Fruit fly (Drosophila melanogaster): ENCODE data around the gene CG7739.

The CG7739 gene

DNA sequence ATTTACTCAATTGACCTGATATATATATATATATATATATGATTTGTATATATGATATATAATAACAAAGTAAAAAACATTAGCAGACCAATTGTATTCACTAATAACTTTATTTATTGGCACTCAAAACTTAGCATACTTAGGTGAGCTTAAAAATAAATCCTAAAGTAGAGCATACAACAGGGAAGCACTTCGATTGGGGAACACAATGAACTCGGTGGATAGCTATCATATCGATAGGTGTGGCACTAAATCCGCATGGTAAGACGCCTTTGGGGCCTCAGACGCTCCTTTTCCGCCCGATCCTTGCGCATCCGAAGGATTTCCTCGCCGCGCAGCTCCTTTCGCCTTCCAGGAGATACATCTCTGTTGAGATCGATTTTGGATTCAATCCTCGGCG is 46.4 kb downstream of the CG7739 start:
- TF ChIP-seq Myc (optimal IDR thresholded peaks at IDR 0.05): no peak
- no peak for TF ChIP-seq ttk (optimal IDR thresholded peaks at IDR 0.05)
- TF ChIP-seq Sin3A (optimal IDR thresholded peaks at IDR 0.05): no peak
- TF ChIP-seq h (optimal IDR thresholded peaks at IDR 0.05): no peak
- TF ChIP-seq insv (optimal IDR thresholded peaks at IDR 0.05): no peak
- TF ChIP-seq psq (optimal IDR thresholded peaks at IDR 0.05): no peak

DNA sequence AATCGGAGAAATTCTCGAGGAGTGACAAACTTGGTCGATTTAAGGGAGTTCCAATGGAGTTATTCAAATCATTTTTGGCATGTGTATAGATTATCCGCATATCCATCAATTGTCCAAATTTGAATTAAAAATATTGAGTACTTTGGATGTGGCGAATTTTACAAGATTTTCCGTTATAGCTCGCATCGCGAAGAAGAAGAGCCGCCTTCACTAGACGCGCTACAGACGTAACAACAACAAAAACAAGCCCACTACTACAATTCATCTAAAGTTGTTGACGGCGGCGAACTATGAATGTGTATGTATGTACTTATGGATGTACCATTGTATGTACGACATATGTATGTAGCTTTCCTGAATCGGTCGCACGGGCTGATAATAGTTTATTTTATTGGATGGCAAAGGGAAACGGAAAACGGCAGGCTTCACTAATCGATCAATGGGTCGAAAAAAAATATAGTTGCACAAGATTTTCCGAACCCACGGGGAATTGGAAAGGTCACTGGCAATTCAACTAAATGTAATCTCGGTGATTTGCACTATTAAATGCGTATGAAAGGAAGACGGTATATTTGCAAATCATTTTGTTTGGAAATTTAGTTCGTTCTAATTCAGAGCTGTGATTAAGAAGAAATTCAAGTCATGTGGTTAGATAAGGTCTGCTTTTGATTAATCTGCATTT is 47.9 kb downstream of the CG7739 start:
- TF ChIP-seq Myc (optimal IDR thresholded peaks at IDR 0.05): no peak
- TF ChIP-seq psq (optimal IDR thresholded peaks at IDR 0.05): no peak
- TF ChIP-seq insv (optimal IDR thresholded peaks at IDR 0.05): no peak
- TF ChIP-seq Sin3A (optimal IDR thresholded peaks at IDR 0.05): no peak
- TF ChIP-seq h (optimal IDR thresholded peaks at IDR 0.05): no peak
- no peak for TF ChIP-seq ttk (optimal IDR thresholded peaks at IDR 0.05)

DNA sequence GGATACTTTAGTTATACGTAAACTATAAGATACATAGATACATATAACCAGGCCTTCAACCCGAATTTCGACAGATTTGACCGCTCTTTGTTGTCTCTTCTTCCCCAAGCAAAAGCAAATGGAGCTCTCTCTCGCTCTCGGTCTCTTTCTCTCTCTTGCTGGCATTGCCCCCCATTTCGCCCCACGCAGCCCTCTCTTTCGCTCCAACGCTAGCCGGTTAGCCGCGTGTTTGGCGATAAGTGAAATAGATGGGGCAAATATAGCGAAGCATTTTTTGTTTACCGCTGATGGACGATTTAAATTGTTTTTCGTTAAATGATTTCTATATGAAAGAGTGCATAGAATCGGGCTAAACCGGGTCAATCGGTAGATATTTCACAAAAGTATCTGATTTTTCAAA is 48.5 kb downstream of the CG7739 start:
- TF ChIP-seq psq (optimal IDR thresholded peaks at IDR 0.05) (no peak), insv (optimal IDR thresholded peaks at IDR 0.05) (no peak), h (optimal IDR thresholded peaks at IDR 0.05) (no peak), Myc (optimal IDR thresholded peaks at IDR 0.05) (no peak), ttk (optimal IDR thresholded peaks at IDR 0.05) (no peak), Sin3A (optimal IDR thresholded peaks at IDR 0.05) (no peak)

DNA sequence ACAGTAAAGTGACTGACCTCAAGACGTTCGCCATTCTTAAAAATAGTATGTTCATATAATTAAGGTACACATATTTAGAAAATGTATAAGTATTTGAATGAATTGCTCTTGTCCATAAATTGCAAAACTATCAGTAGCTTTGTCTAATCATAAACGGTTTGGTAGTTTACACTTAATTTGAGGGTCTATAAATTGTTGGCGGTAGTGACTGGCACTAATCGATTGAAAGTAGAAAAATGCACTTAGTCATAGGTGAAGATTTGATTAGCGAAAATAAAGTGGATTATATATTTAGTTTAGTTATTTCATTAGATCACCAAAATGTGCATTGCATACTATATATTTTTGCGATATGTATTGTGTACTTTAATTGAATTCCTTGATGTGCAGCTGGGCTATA is 49.1 kb downstream of the CG7739 start:
- TF ChIP-seq ttk (optimal IDR thresholded peaks at IDR 0.05) (no peak), insv (optimal IDR thresholded peaks at IDR 0.05) (no peak), Myc (optimal IDR thresholded peaks at IDR 0.05) (no peak), h (optimal IDR thresholded peaks at IDR 0.05) (no peak), psq (optimal IDR thresholded peaks at IDR 0.05) (no peak), Sin3A (optimal IDR thresholded peaks at IDR 0.05) (no peak)

DNA sequence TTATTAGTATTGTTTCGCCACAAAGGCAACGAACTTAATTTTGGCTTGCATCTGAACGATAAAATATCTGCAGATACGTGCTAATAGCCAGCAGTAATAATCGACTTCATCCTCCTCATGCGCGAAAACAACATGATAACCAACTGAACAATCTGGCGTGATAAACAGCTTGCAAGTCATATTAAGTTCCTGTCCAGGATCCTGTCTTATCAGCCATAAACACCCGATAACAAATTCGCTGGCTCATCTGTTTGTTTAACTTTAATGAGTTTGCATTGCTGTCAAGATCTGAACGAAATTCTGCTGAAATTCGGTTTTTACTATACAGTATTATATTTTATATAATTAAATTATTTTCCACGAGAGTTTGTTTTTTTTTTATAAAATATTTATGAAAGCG is 49.6 kb downstream of the CG7739 start:
- TF ChIP-seq h (optimal IDR thresholded peaks at IDR 0.05): no peak
- no peak for TF ChIP-seq Sin3A (optimal IDR thresholded peaks at IDR 0.05)
- TF ChIP-seq psq (optimal IDR thresholded peaks at IDR 0.05): no peak
- no peak for TF ChIP-seq ttk (optimal IDR thresholded peaks at IDR 0.05)
- TF ChIP-seq insv (optimal IDR thresholded peaks at IDR 0.05): no peak
- TF ChIP-seq Myc (optimal IDR thresholded peaks at IDR 0.05): no peak

DNA sequence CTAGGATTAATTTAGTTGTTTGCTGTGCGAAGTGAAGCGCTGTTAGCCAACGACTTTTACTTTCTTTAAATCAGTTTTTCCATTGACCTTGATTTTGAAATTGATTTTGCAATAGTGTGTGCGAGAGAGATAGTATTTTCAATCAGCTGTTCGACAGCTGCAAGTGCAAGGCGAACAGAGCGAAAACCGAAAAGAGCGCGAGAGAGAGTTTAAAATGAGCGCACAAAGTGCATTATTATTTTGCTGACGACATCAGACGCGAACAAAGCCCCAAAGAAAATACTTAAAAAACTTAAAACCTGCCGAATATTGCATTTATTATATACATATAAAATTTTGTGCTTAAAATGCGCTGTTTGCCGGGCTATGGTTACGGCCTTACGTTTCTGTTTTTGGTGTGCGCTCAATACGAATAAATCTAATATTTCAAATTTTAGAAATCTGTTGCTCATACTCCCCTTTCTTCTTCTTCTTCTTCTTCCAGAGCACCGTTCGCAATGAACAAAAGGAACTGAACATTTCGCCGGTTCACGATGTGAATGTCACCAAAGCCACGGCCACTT is 51.1 kb downstream of the CG7739 start:
- no peak for TF ChIP-seq Sin3A (optimal IDR thresholded peaks at IDR 0.05)
- no peak for TF ChIP-seq ttk (optimal IDR thresholded peaks at IDR 0.05)
- TF ChIP-seq h (optimal IDR thresholded peaks at IDR 0.05): no peak

DNA sequence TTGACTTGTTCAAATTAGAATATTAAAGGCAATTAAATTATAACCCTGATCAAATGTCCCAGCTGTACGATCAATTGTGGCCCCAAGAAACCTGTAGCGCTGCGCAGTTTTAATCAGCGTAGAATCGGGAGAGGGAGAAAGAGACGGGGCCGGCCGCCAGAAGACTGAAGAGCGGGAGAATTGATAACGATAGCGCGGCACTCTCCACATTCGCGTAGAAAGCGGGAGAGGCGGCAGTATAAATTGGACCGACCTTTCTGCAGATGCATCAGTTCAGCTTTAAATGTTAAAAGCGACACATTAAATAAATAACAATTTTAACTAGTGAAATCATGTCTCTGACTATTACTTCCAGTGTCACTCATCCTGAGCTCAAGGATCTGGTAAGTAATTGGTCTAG is 52.1 kb downstream of the CG7739 start, which contains the start of gene MsrA:
Gene MsrA (plus strand): TSS at position 266 of the 400 bp plus-strand sequence.
- TF ChIP-seq Myc (optimal IDR thresholded peaks at IDR 0.05) (no peak), h (optimal IDR thresholded peaks at IDR 0.05) (no peak), psq (optimal IDR thresholded peaks at IDR 0.05) (no peak)
